Fruit fly (Drosophila melanogaster): Measurements from ENCODE around the gene eyg.

DNA sequence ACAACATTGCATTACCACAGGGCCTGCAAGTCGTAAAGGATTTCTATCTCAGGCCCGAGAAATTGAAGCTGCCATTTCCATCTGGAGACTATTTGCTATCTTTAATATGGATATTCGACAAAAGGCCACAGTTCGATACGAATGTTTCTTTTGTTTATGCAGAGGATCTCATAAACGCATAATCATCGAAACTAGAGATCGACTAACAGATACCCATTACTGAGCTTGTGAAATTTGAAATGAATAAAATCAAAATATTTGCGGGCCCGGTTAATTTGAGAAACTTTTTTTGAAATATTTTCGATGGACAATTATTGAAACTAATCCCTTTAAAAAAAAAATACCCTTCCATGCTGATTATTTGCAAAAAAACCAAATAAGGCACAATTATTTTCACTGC lies 18.4 kb upstream of the eyg start:
- TF ChIP-seq EcR (GFP tag; optimal IDR thresholded peaks at IDR 0.05) (no peak), CG8478 (optimal IDR thresholded peaks at IDR 0.05) (no peak)
